Worm (Caenorhabditis elegans) whole organism, early embryonic: ENCODE data around the gene ech-1.1.

Experiments used
- B0310.2 ChIP-seq: sonication (generic microtip); optimal IDR thresholded peaks from 2 replicates; lab custom pipeline; 2016; ENCODE audit warnings: mild to moderate bottlenecking, missing genetic modification characterization, missing compliant biosample characterization
- F13C5.2 ChIP-seq: sonication (generic microtip); optimal IDR thresholded peaks from 2 replicates; lab custom pipeline; 2017; ENCODE audit warnings: mild to moderate bottlenecking, missing genetic modification characterization, inconsistent platforms, missing compliant biosample characterization
- ama-1 ChIP-seq: fragments of 150-350 bp; optimal IDR thresholded peaks from 2 replicates; lab custom pipeline; 2014
- ceh-36 ChIP-seq: sonication (generic microtip); optimal IDR thresholded peaks from 2 replicates; lab custom pipeline; 2016; ENCODE audit warnings: missing genetic modification characterization, inconsistent platforms, missing compliant biosample characterization
- flt-1 ChIP-seq: fragments of 200-800 bp; sonication (Bioruptor generic); IDR thresholded peaks from 2 replicates; pipeline ENCODE4 v1.3.6; 2022; ENCODE audit warnings: missing genetic modification characterization, missing compliant biosample characterization
- hmbx-1 ChIP-seq: sonication (generic microtip); optimal IDR thresholded peaks from 2 replicates; lab custom pipeline; 2016; ENCODE audit warnings: mild to moderate bottlenecking, missing genetic modification characterization, missing compliant biosample characterization
- scrt-1 ChIP-seq: fragments of 200-800 bp; sonication (Bioruptor generic); IDR thresholded peaks from 2 replicates; pipeline ENCODE4 v1.3.6; 2022; ENCODE audit warnings: missing genetic modification characterization, missing compliant biosample characterization

ce11 chrV:15315827-15316527 is 45.3 kb downstream of the ech-1.1 start, which contains the start of the genes srt-22 and nhr-246:
- TF ChIP-seq ceh-36 (tag; lab: Kevin White, UChicago), result no peak
- no peak for TF ChIP-seq ama-1 (lab: Kevin White, UChicago)
- TF ChIP-seq hmbx-1, result no peak
- TF ChIP-seq F13C5.2 (tag; lab: Kevin White, UChicago), result no peak
- no peak for TF ChIP-seq flt-1
- TF ChIP-seq scrt-1, result no peak
- TF ChIP-seq B0310.2, result no peak
